Worm (Caenorhabditis elegans) whole organism, L1 larva: Measurements from ENCODE around the gene T03D3.5.

Experiments used
- aha-1 ChIP-seq: fragments of 150-350 bp; optimal IDR thresholded peaks from 2 replicates; lab custom pipeline; 2014; ENCODE audit warnings: missing biosample characterization, missing genetic modification characterization
- blmp-1 ChIP-seq: fragments of 150-350 bp; optimal IDR thresholded peaks from 2 replicates; lab custom pipeline; 2014; ENCODE audit warnings: missing biosample characterization, missing genetic modification characterization
- efl-1 ChIP-seq, 4 experiments: fragments of 150-350 bp; optimal IDR thresholded peaks in 3 of 4; peaks in 1 of 4; 1 replicate in 1 of 4; 2 replicates in 3 of 4; lab custom pipeline; 2014; ENCODE audit warnings: missing biosample characterization in 2 of 4, missing genetic modification characterization in 2 of 4, missing genetic modification reagents in 2 of 4
- isw-1 ChIP-seq: fragments of 200-800 bp; sonication (Bioruptor generic); IDR thresholded peaks from 2 replicates; pipeline ENCODE4 v1.3.6; 2022; ENCODE audit warnings: missing genetic modification characterization, missing compliant biosample characterization
- lir-3 ChIP-seq: sonication (generic microtip); optimal IDR thresholded peaks from 2 replicates; lab custom pipeline; 2016; ENCODE audit warnings: mild to moderate bottlenecking, missing genetic modification characterization, moderate library complexity, missing compliant biosample characterization; ENCODE audit not compliant: poor library complexity
- nhr-12 ChIP-seq: sonication (generic microtip); optimal IDR thresholded peaks from 2 replicates; lab custom pipeline; 2017; ENCODE audit warnings: missing biosample characterization, missing genetic modification characterization
- nhr-237 ChIP-seq: fragments of 150-350 bp; optimal IDR thresholded peaks from 2 replicates; lab custom pipeline; 2014; ENCODE audit warnings: missing biosample characterization, missing genetic modification characterization
- nhr-28 ChIP-seq: fragments of 150-350 bp; optimal IDR thresholded peaks from 2 replicates; lab custom pipeline; 2014; ENCODE audit warnings: missing biosample characterization, missing genetic modification characterization
- nhr-77 ChIP-seq: fragments of 150-350 bp; optimal IDR thresholded peaks from 2 replicates; lab custom pipeline; 2014; ENCODE audit warnings: missing biosample characterization, missing genetic modification characterization
- pag-3 ChIP-seq: sonication (generic microtip); optimal IDR thresholded peaks from 2 replicates; lab custom pipeline; 2017; ENCODE audit warnings: missing genetic modification characterization, mild to moderate bottlenecking, missing compliant biosample characterization, antibody characterized with exemption, borderline replicate concordance; ENCODE audit not compliant: insufficient read depth

ce11 chrV:2836501-2836900 is 9.9 kb upstream of the T03D3.5 start, which contains the start of gene srj-45:
- TF ChIP-seq pag-3 (tag; lab: Kevin White, UChicago) (no peak), blmp-1 (tag; lab: Kevin White, UChicago) (no peak), nhr-237 (no peak), isw-1 (GFP tag; lab: Robert Waterston, UW) (no peak), nhr-28 (tag; lab: Kevin White, UChicago) (no peak), aha-1 (tag; lab: Kevin White, UChicago) (no peak), nhr-77 (tag; lab: Kevin White, UChicago) (no peak), efl-1 (optimal IDR thresholded peaks at IDR 0.05; lab: Kevin White, UChicago) (no peak), efl-1 (GFP tag; optimal IDR thresholded peaks at IDR 0.05 in 1 of 2; lab: Kevin White, UChicago) (no peak), nhr-12 (tag; lab: Kevin White, UChicago) (no peak), lir-3 (tag; lab: Kevin White, UChicago) (no peak)
